Worm (Caenorhabditis elegans): ENCODE measurements around the gene col-96.

- TF ChIP-seq cog-1 (tag; optimal IDR thresholded peaks at IDR 0.05) (no peak), med-1 (GFP tag; optimal IDR thresholded peaks at IDR 0.05; ENCODE audit: insufficient read depth) (no peak), T22C8.4 (GFP tag; IDR thresholded peaks at IDR 0.05) (no peak), flt-1 (GFP tag; IDR thresholded peaks at IDR 0.05) (no peak), ref-1 (GFP tag; conservative IDR thresholded peaks at IDR 0.05) (no peak), ztf-29 (GFP tag; IDR thresholded peaks at IDR 0.05) (no peak), ztf-23 (GFP tag; IDR thresholded peaks at IDR 0.05) (no peak)
Observed at ce11 chrIII:11738482-11738881, 31.9 kb upstream of the col-96 start.
